Fruit fly (Drosophila melanogaster) whole organism, embryonic: ENCODE results near the gene PIG-Q.

Source experiments
- ATbp ChIP-seq: fragments of 200-800 bp; sonication (Bioruptor generic); optimal IDR thresholded peaks from 2 replicates; lab custom pipeline; 2017; ENCODE audit warnings: missing biosample characterization, mild to moderate bottlenecking, missing genetic modification characterization, missing genetic modification reagents
- Atf-2 ChIP-seq: fragments of 200-800 bp; sonication (Bioruptor generic); optimal IDR thresholded peaks from 2 replicates; lab custom pipeline; 2016; ENCODE audit warnings: missing biosample characterization, missing genetic modification characterization
- Atf3 ChIP-seq: fragments of 200-800 bp; sonication (Bioruptor generic); optimal IDR thresholded peaks from 3 replicates; lab custom pipeline; 2016; ENCODE audit warnings: missing biosample characterization, missing genetic modification characterization
- B-H1 ChIP-seq: fragments of 200-800 bp; sonication (Bioruptor generic); IDR thresholded peaks from 3 replicates; pipeline ENCODE4 v1.3.6; 2022; ENCODE audit warnings: missing biosample characterization, missing genetic modification characterization
- CG10274 ChIP-seq: fragments of 200-800 bp; sonication (Bioruptor generic); optimal IDR thresholded peaks from 3 replicates; lab custom pipeline; 2017; ENCODE audit warnings: missing biosample characterization, mild to moderate bottlenecking, missing genetic modification characterization
- CG10431 ChIP-seq: fragments of 200-800 bp; sonication (Bioruptor generic); optimal IDR thresholded peaks from 3 replicates; lab custom pipeline; 2018; ENCODE audit warnings: missing biosample characterization, mild to moderate bottlenecking, missing genetic modification characterization
- CG12219 ChIP-seq: fragments of 200-800 bp; sonication (Bioruptor generic); optimal IDR thresholded peaks from 3 replicates; lab custom pipeline; 2018; ENCODE audit warnings: missing biosample characterization, mild to moderate bottlenecking, missing genetic modification characterization
- CG12744 ChIP-seq: fragments of 200-800 bp; sonication (Bioruptor generic); optimal IDR thresholded peaks from 2 replicates; lab custom pipeline; 2016; ENCODE audit warnings: missing biosample characterization, missing genetic modification characterization
- CG15601 ChIP-seq: fragments of 200-800 bp; sonication (Bioruptor generic); optimal IDR thresholded peaks from 3 replicates; lab custom pipeline; 2019; ENCODE audit warnings: missing biosample characterization, mild to moderate bottlenecking, missing genetic modification characterization, moderate library complexity
- CG17385 ChIP-seq: fragments of 200-800 bp; sonication (Bioruptor generic); optimal IDR thresholded peaks from 3 replicates; lab custom pipeline; 2018; ENCODE audit warnings: missing biosample characterization, mild to moderate bottlenecking, missing genetic modification characterization
- CG17829 ChIP-seq: fragments of 200-800 bp; optimal IDR thresholded peaks from 2 replicates; lab custom pipeline; 2019; ENCODE audit warnings: missing biosample characterization, mild to moderate bottlenecking, missing genetic modification characterization, moderate library complexity
- CG18476 ChIP-seq: fragments of 200-800 bp; sonication (Bioruptor generic); optimal IDR thresholded peaks from 2 replicates; lab custom pipeline; 2016; ENCODE audit warnings: missing biosample characterization, mild to moderate bottlenecking, missing genetic modification characterization
- CG2712 ChIP-seq: fragments of 200-800 bp; optimal IDR thresholded peaks from 3 replicates; lab custom pipeline; 2019; ENCODE audit warnings: missing biosample characterization, mild to moderate bottlenecking, missing genetic modification characterization, moderate library complexity
- CG4360 ChIP-seq: fragments of 200-800 bp; sonication (Bioruptor generic); IDR thresholded peaks from 2 replicates; pipeline ENCODE4 v1.3.6; 2022; ENCODE audit warnings: missing biosample characterization, missing genetic modification characterization
- CG4820 ChIP-seq: fragments of 200-800 bp; sonication (Bioruptor generic); optimal IDR thresholded peaks from 3 replicates; lab custom pipeline; 2016; ENCODE audit warnings: missing biosample characterization, missing genetic modification characterization
- CG4854 ChIP-seq: fragments of 200-800 bp; sonication (Bioruptor generic); optimal IDR thresholded peaks from 2 replicates; lab custom pipeline; 2016; ENCODE audit warnings: missing biosample characterization, missing genetic modification characterization, inconsistent platforms
- CG7786 ChIP-seq: fragments of 200-800 bp; sonication (Bioruptor generic); optimal IDR thresholded peaks from 2 replicates; lab custom pipeline; 2016; ENCODE audit warnings: missing biosample characterization, missing genetic modification characterization
- CG9876 ChIP-seq: fragments of 200-800 bp; sonication (Bioruptor generic); optimal IDR thresholded peaks from 2 replicates; lab custom pipeline; 2016; ENCODE audit warnings: missing biosample characterization, missing genetic modification characterization
- CTCF ChIP-seq: fragments of 200-800 bp; sonication (Bioruptor generic); optimal IDR thresholded peaks from 2 replicates; lab custom pipeline; 2017; ENCODE audit warnings: missing biosample characterization, mild to moderate bottlenecking, missing genetic modification characterization, moderate library complexity
- CrebB ChIP-seq: fragments of 200-800 bp; sonication (Bioruptor generic); optimal IDR thresholded peaks from 3 replicates; lab custom pipeline; 2018; ENCODE audit warnings: missing biosample characterization, mild to moderate bottlenecking, missing genetic modification characterization
- D ChIP-seq, 2 experiments: fragments of 200-800 bp in 1 of 2; fragments of >200 bp in 1 of 2; sonication (Bioruptor generic) in 1 of 2; optimal IDR thresholded peaks; 2 replicates in 1 of 2; 3 replicates in 1 of 2; lab custom pipeline; 2017; ENCODE audit warnings: mild to moderate bottlenecking in 1 of 2, missing biosample characterization in 1 of 2, missing genetic modification characterization in 1 of 2, missing genetic modification reagents in 1 of 2
- D19A ChIP-seq: fragments of 200-800 bp; optimal IDR thresholded peaks from 3 replicates; lab custom pipeline; 2019; ENCODE audit warnings: missing biosample characterization, mild to moderate bottlenecking, missing genetic modification characterization, moderate library complexity
- Dip2 ChIP-seq: fragments of 200-800 bp; sonication (Bioruptor generic); IDR thresholded peaks from 2 replicates; pipeline ENCODE4 v1.3.6; 2022; ENCODE audit warnings: missing biosample characterization, missing genetic modification characterization
- ERR ChIP-seq: fragments of 200-800 bp; sonication (Bioruptor generic); optimal IDR thresholded peaks from 2 replicates; lab custom pipeline; 2016; ENCODE audit warnings: missing biosample characterization, missing genetic modification characterization
- HLH3B ChIP-seq: fragments of 200-800 bp; sonication (Bioruptor generic); IDR thresholded peaks from 2 replicates; pipeline ENCODE4 v1.3.6; 2022; ENCODE audit warnings: missing biosample characterization, missing genetic modification characterization
- Hmr ChIP-seq: fragments of 200-800 bp; sonication (Bioruptor generic); optimal IDR thresholded peaks from 3 replicates; lab custom pipeline; 2017; ENCODE audit warnings: mild to moderate bottlenecking, missing biosample characterization, missing genetic modification reagents, missing genetic modification characterization
- Hr3 ChIP-seq: fragments of 200-800 bp; sonication (Bioruptor generic); optimal IDR thresholded peaks from 3 replicates; lab custom pipeline; 2016; ENCODE audit warnings: missing biosample characterization, missing genetic modification characterization
- Hr78 ChIP-seq, 2 experiments: fragments of 200-800 bp in 1 of 2; fragments of >200 bp in 1 of 2; sonication (Bioruptor generic) in 1 of 2; optimal IDR thresholded peaks; 2 replicates each; lab custom pipeline; 2017 to 2019; ENCODE audit warnings: missing biosample characterization in 2 of 2, missing genetic modification characterization in 2 of 2, mild to moderate bottlenecking in 1 of 2, moderate library complexity in 1 of 2
- MBD-R2 ChIP-seq: fragments of 200-800 bp; sonication (Bioruptor generic); IDR thresholded peaks from 2 replicates; pipeline ENCODE4 v1.3.6; 2022; ENCODE audit warnings: missing biosample characterization, missing genetic modification characterization
- Mrtf ChIP-seq: fragments of 200-800 bp; sonication (Bioruptor generic); IDR thresholded peaks from 3 replicates; pipeline ENCODE4 v1.3.6; 2022; ENCODE audit warnings: missing biosample characterization, missing genetic modification characterization
- NfI ChIP-seq: fragments of 200-800 bp; sonication (Bioruptor generic); optimal IDR thresholded peaks from 3 replicates; lab custom pipeline; 2018; ENCODE audit warnings: missing biosample characterization, mild to moderate bottlenecking, missing genetic modification characterization, moderate library complexity
- Opbp ChIP-seq: fragments of 200-800 bp; sonication (Bioruptor generic); IDR thresholded peaks from 3 replicates; pipeline ENCODE4 v1.3.6; 2022; ENCODE audit warnings: missing biosample characterization, missing genetic modification characterization; ENCODE audit not compliant: partially characterized antibody
- Ptx1 ChIP-seq: fragments of 200-800 bp; sonication (Bioruptor generic); IDR thresholded peaks from 2 replicates; pipeline ENCODE4 v1.3.6; 2022; ENCODE audit warnings: missing biosample characterization, missing genetic modification characterization
- Sin3A ChIP-seq: fragments of >200 bp; optimal IDR thresholded peaks from 2 replicates; lab custom pipeline; 2018
- Ssrp ChIP-seq: fragments of 200-800 bp; sonication (Bioruptor generic); optimal IDR thresholded peaks from 2 replicates; lab custom pipeline; 2018; ENCODE audit warnings: missing biosample characterization, mild to moderate bottlenecking, missing genetic modification characterization, moderate library complexity
- Stat92E ChIP-seq, 3 experiments: fragments of >200 bp in 2 of 3; fragments of 200-800 bp in 1 of 3; sonication (Bioruptor generic) in 1 of 3; optimal IDR thresholded peaks; 2 replicates each; lab custom pipeline; 2017 to 2019; ENCODE audit warnings: missing biosample characterization in 3 of 3, missing genetic modification characterization in 3 of 3, mild to moderate bottlenecking in 1 of 3, moderate library complexity in 1 of 3
- Tbp ChIP-seq: fragments of >200 bp; optimal IDR thresholded peaks from 2 replicates; lab custom pipeline; 2018; ENCODE audit warnings: missing biosample characterization, missing genetic modification characterization
- Usf ChIP-seq: fragments of 200-800 bp; sonication (Bioruptor generic); optimal IDR thresholded peaks from 2 replicates; lab custom pipeline; 2017; ENCODE audit warnings: missing genotype, missing biosample characterization, missing genetic modification characterization
- ac ChIP-seq: fragments of 200-800 bp; sonication (Bioruptor generic); optimal IDR thresholded peaks from 3 replicates; lab custom pipeline; 2017; ENCODE audit warnings: missing biosample characterization, mild to moderate bottlenecking, missing genetic modification characterization
- cg ChIP-seq: fragments of 200-800 bp; sonication (Bioruptor generic); optimal IDR thresholded peaks from 3 replicates; lab custom pipeline; 2019; ENCODE audit warnings: missing biosample characterization, mild to moderate bottlenecking, missing genetic modification characterization, moderate library complexity
- crc ChIP-seq: fragments of 200-800 bp; sonication (Bioruptor generic); optimal IDR thresholded peaks from 2 replicates; lab custom pipeline; 2016; ENCODE audit warnings: missing biosample characterization, missing genetic modification characterization
- eyg ChIP-seq: fragments of 200-800 bp; sonication (Bioruptor generic); optimal IDR thresholded peaks from 3 replicates; lab custom pipeline; 2016; ENCODE audit warnings: missing biosample characterization, missing genetic modification characterization
- gfzf ChIP-seq: fragments of 200-800 bp; sonication (Bioruptor generic); optimal IDR thresholded peaks from 2 replicates; lab custom pipeline; 2016; ENCODE audit warnings: missing biosample characterization, mild to moderate bottlenecking, missing genetic modification characterization, moderate library complexity
- odd ChIP-seq: fragments of 200-800 bp; sonication (Bioruptor generic); optimal IDR thresholded peaks from 2 replicates; lab custom pipeline; 2017; ENCODE audit warnings: missing biosample characterization, mild to moderate bottlenecking, missing genetic modification characterization
- ro ChIP-seq: fragments of 200-800 bp; sonication (Bioruptor generic); IDR thresholded peaks from 2 replicates; pipeline ENCODE4 v1.3.6; 2022; ENCODE audit warnings: missing biosample characterization, missing genetic modification characterization
- salm ChIP-seq: fragments of 200-800 bp; sonication (Bioruptor generic); optimal IDR thresholded peaks from 2 replicates; lab custom pipeline; 2018; ENCODE audit warnings: missing biosample characterization, mild to moderate bottlenecking, missing genetic modification characterization
- schlank ChIP-seq: fragments of 200-800 bp; sonication (Bioruptor generic); optimal IDR thresholded peaks from 2 replicates; lab custom pipeline; 2018; ENCODE audit warnings: missing biosample characterization, mild to moderate bottlenecking, missing genetic modification characterization
- sd ChIP-seq: fragments of 200-800 bp; sonication (Bioruptor generic); optimal IDR thresholded peaks from 3 replicates; lab custom pipeline; 2018; ENCODE audit warnings: missing biosample characterization, mild to moderate bottlenecking, missing genetic modification characterization, moderate library complexity
- tap ChIP-seq: fragments of 200-800 bp; optimal IDR thresholded peaks from 3 replicates; lab custom pipeline; 2019; ENCODE audit warnings: missing biosample characterization, mild to moderate bottlenecking, missing genetic modification characterization, moderate library complexity
- tin ChIP-seq: fragments of 200-800 bp; sonication (Bioruptor generic); optimal IDR thresholded peaks from 3 replicates; lab custom pipeline; 2016; ENCODE audit warnings: missing biosample characterization, missing genetic modification characterization
- wor ChIP-seq: fragments of 200-800 bp; sonication (Bioruptor generic); IDR thresholded peaks from 2 replicates; pipeline ENCODE4 v1.3.6; 2022; ENCODE audit warnings: missing biosample characterization, missing genetic modification characterization
- zf30C ChIP-seq: fragments of 200-800 bp; sonication (Bioruptor generic); optimal IDR thresholded peaks from 3 replicates; lab custom pipeline; 2018; ENCODE audit warnings: missing biosample characterization, mild to moderate bottlenecking, missing genetic modification characterization

PIG-Q gene

dm6 chrX:16391397-16391796 is 32.5 kb downstream of the PIG-Q start, which contains the start of the genes TH1 and mei-41 (continued):
- TF ChIP-seq eyg (GFP tag; lab: Kevin White, UChicago) (no peak), Ssrp (tag; lab: Kevin White, UChicago) (peak; percentile 93), Atf3 (no peak), Usf (peak; percentile 86), Mrtf (GFP tag; lab: Robert Waterston, UW) (peak; percentile 93), CG9876 (GFP tag; lab: Kevin White, UChicago) (no peak), HLH3B (peak; percentile 96), Atf-2 (GFP tag; lab: Kevin White, UChicago) (peak; percentile 19), CTCF (GFP tag; lab: Kevin White, UChicago) (peak; percentile 6), CG15601 (peak; percentile 85), sd (tag; lab: Kevin White, UChicago) (no peak), MBD-R2 (GFP tag; lab: Robert Waterston, UW) (peak; percentile 95), Hr3 (peak; percentile 88), CG10431 (GFP tag; lab: Kevin White, UChicago) (peak; percentile 51), Sin3A (lab: Kevin White, UChicago) (peak; percentile 64), D (optimal IDR thresholded peaks at IDR 0.05; lab: Kevin White, UChicago) (no peak), D (GFP tag; optimal IDR thresholded peaks at IDR 0.05; lab: Kevin White, UChicago) (peak; percentile 80), Dip2 (GFP tag; lab: Robert Waterston, UW) (0 out of 2 replicates have a peak, but pooled peaks have one; percentile 40), NfI (GFP tag; lab: Kevin White, UChicago) (peak; percentile 85), crc (GFP tag; lab: Kevin White, UChicago) (no peak), Tbp (no peak), gfzf (GFP tag; lab: Kevin White, UChicago) (peak; percentile 56), tap (no peak), CG2712 (tag; lab: Kevin White, UChicago) (peak; percentile 94), ro (GFP tag; lab: Robert Waterston, UW) (peak; percentile 91), CG4360 (peak; percentile 72), salm (peak; percentile 73), ATbp (GFP tag; lab: Kevin White, UChicago) (peak; percentile 72), CG12744 (GFP tag; lab: Kevin White, UChicago) (no peak), CG17829 (peak; percentile 92), CG4820 (GFP tag; lab: Kevin White, UChicago) (peak; percentile 82), odd (GFP tag; lab: Kevin White, UChicago) (no peak), CrebB (tag; lab: Kevin White, UChicago) (peak; percentile 48), CG10274 (GFP tag; lab: Kevin White, UChicago) (peak; percentile 19), CG17385 (GFP tag; lab: Kevin White, UChicago) (peak; percentile 96), Hmr (GFP tag; lab: Kevin White, UChicago) (no peak), wor (GFP tag; lab: Robert Waterston, UW) (peak; percentile 93), D19A (no peak), CG7786 (GFP tag; lab: Kevin White, UChicago) (peak; percentile 41), Stat92E (GFP tag; optimal IDR thresholded peaks at IDR 0.05; lab: Kevin White, UChicago) (no peak), CG4854 (GFP tag; lab: Kevin White, UChicago) (no peak), CG18476 (peak; percentile 61), zf30C (no peak), ac (peak; percentile 24), B-H1 (GFP tag; lab: Robert Waterston, UW) (peak; percentile 93), Opbp (GFP tag; lab: Robert Waterston, UW) (no peak), Hr78 (GFP tag; optimal IDR thresholded peaks at IDR 0.05; lab: Kevin White, UChicago) (no peak), tin (peak; percentile 84), ERR (no peak), Ptx1 (GFP tag; lab: Robert Waterston, UW) (peak; percentile 97), cg (GFP tag; lab: Kevin White, UChicago) (no peak), schlank (peak; percentile 41), CG12219 (no peak)
